Worm (Caenorhabditis elegans): Measurements from ENCODE around the gene mxl-3.

DNA sequence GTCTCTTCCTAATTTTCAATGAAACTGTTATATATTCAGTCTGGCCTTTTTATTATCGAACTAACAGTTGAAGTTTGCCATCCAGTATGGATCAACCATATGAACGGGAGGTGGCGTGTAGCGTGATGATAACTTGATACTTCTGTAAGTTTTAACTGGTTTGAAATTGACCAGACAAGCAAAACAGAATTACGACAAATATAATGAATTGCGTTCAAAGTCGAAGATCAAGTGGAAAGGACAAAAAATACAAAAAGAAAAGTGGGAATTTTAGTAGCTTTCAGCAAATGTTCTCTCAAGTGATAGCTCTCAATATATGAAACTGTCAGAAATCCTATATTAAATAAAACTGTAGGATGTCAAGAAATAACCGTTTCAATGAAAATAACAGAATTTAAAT, 26.2 kb upstream of the mxl-3 start, which contains the start of the genes C49F8.14 and gem-1:
- no peak for TF ChIP-seq elt-3 (tag; optimal IDR thresholded peaks at IDR 0.05)
- no peak for TF ChIP-seq aly-2 (tag; optimal IDR thresholded peaks at IDR 0.05)
- no peak for TF ChIP-seq ceh-16 (tag; optimal IDR thresholded peaks at IDR 0.05)
- no peak for TF ChIP-seq dmd-4 (tag; optimal IDR thresholded peaks at IDR 0.05)
- TF ChIP-seq ama-1 (optimal IDR thresholded peaks at IDR 0.05), result no peak
- no peak for TF ChIP-seq nhr-11 (tag; optimal IDR thresholded peaks at IDR 0.05)
- TF ChIP-seq ZK546.5 (tag; optimal IDR thresholded peaks at IDR 0.05), result no peak
- TF ChIP-seq lin-39 (tag; optimal IDR thresholded peaks at IDR 0.05), result no peak
- no peak for TF ChIP-seq nhr-25 (tag; optimal IDR thresholded peaks at IDR 0.05)
- TF ChIP-seq sem-4 (tag; optimal IDR thresholded peaks at IDR 0.05), result no peak
- no peak for TF ChIP-seq nhr-10 (tag; optimal IDR thresholded peaks at IDR 0.05)
- TF ChIP-seq blmp-1 (tag; optimal IDR thresholded peaks at IDR 0.05; ENCODE audit: insufficient read depth), result no peak
- TF ChIP-seq nhr-77 (tag; optimal IDR thresholded peaks at IDR 0.05), result no peak
